Fruit fly (Drosophila melanogaster) whole organism, embryonic: Measurements from ENCODE around the gene Shmt.

ENCODE experiments used
- Atf6 ChIP-seq: fragments of 200-800 bp; sonication (Bioruptor generic); IDR thresholded peaks from 2 replicates; pipeline ENCODE4 v1.3.6; 2022; ENCODE audit warnings: missing biosample characterization, missing genetic modification characterization
- Bgb ChIP-seq: fragments of 200-800 bp; sonication (Bioruptor generic); IDR thresholded peaks from 2 replicates; pipeline ENCODE4 v1.3.6; 2022; ENCODE audit warnings: missing biosample characterization, missing genetic modification characterization; ENCODE audit not compliant: partially characterized antibody
- CG10959 ChIP-seq: fragments of 200-800 bp; sonication (Bioruptor generic); IDR thresholded peaks from 2 replicates; pipeline ENCODE4 v1.3.6; 2022; ENCODE audit warnings: missing biosample characterization, missing genetic modification characterization
- CG11456 ChIP-seq: fragments of 200-800 bp; sonication (Bioruptor generic); IDR thresholded peaks from 3 replicates; pipeline ENCODE4 v1.3.6; 2022; ENCODE audit warnings: missing biosample characterization, missing genetic modification characterization
- CG11504 ChIP-seq: fragments of 200-800 bp; sonication (Bioruptor generic); optimal IDR thresholded peaks from 3 replicates; lab custom pipeline; 2019; ENCODE audit warnings: missing biosample characterization, mild to moderate bottlenecking, missing genetic modification characterization, moderate library complexity
- CG12769 ChIP-seq: fragments of 200-800 bp; sonication (Bioruptor generic); optimal IDR thresholded peaks from 2 replicates; lab custom pipeline; 2019; ENCODE audit warnings: missing biosample characterization, mild to moderate bottlenecking, missing genetic modification characterization, moderate library complexity
- CG13424 ChIP-seq: fragments of 200-800 bp; sonication (Bioruptor generic); optimal IDR thresholded peaks from 2 replicates; lab custom pipeline; 2019; ENCODE audit warnings: missing biosample characterization, mild to moderate bottlenecking, missing genetic modification characterization, moderate library complexity
- CG1529 ChIP-seq: fragments of 200-800 bp; sonication (Bioruptor generic); optimal IDR thresholded peaks from 3 replicates; lab custom pipeline; 2018; ENCODE audit warnings: missing biosample characterization, missing genetic modification characterization
- CG16813 ChIP-seq: fragments of 200-800 bp; sonication (Bioruptor generic); IDR thresholded peaks from 3 replicates; pipeline ENCODE4 v1.3.6; 2022; ENCODE audit warnings: missing biosample characterization, missing genetic modification characterization; ENCODE audit not compliant: partially characterized antibody
- CG18262 ChIP-seq: fragments of 200-800 bp; optimal IDR thresholded peaks from 3 replicates; lab custom pipeline; 2019; ENCODE audit warnings: missing biosample characterization, mild to moderate bottlenecking, missing genetic modification characterization, moderate library complexity
- CG2120 ChIP-seq: fragments of 200-800 bp; sonication (Bioruptor generic); optimal IDR thresholded peaks from 3 replicates; lab custom pipeline; 2016; ENCODE audit warnings: missing biosample characterization, missing genetic modification characterization
- CG2678 ChIP-seq: fragments of 200-800 bp; sonication (Bioruptor generic); optimal IDR thresholded peaks from 3 replicates; lab custom pipeline; 2019; ENCODE audit warnings: missing biosample characterization, mild to moderate bottlenecking, missing genetic modification characterization, moderate library complexity
- CG2712 ChIP-seq: fragments of 200-800 bp; optimal IDR thresholded peaks from 3 replicates; lab custom pipeline; 2019; ENCODE audit warnings: missing biosample characterization, mild to moderate bottlenecking, missing genetic modification characterization, moderate library complexity
- CG30403 ChIP-seq: fragments of 200-800 bp; sonication (Bioruptor generic); optimal IDR thresholded peaks from 3 replicates; lab custom pipeline; 2016; ENCODE audit warnings: missing biosample characterization, missing genetic modification characterization
- CG6689 ChIP-seq: fragments of 200-800 bp; sonication (Bioruptor generic); IDR thresholded peaks from 2 replicates; pipeline ENCODE4 v1.3.6; 2022; ENCODE audit warnings: missing biosample characterization, missing genetic modification characterization
- CG7839 ChIP-seq: fragments of 200-800 bp; sonication (Bioruptor generic); optimal IDR thresholded peaks from 3 replicates; lab custom pipeline; 2018; ENCODE audit warnings: missing biosample characterization, mild to moderate bottlenecking, missing genetic modification characterization, moderate library complexity
- CG8765 ChIP-seq: fragments of 200-800 bp; sonication (Bioruptor generic); IDR thresholded peaks from 2 replicates; pipeline ENCODE4 v1.3.6; 2022; ENCODE audit warnings: missing biosample characterization, missing genetic modification characterization
- CkIIα-i1 ChIP-seq: fragments of 200-800 bp; sonication (Bioruptor generic); IDR thresholded peaks from 2 replicates; pipeline ENCODE4 v1.3.6; 2022; ENCODE audit warnings: missing biosample characterization, missing genetic modification characterization
- Fer3 ChIP-seq: fragments of 200-800 bp; sonication (Bioruptor generic); optimal IDR thresholded peaks from 2 replicates; lab custom pipeline; 2018; ENCODE audit warnings: missing biosample characterization, mild to moderate bottlenecking, missing genetic modification characterization, moderate library complexity
- HLH4C ChIP-seq: fragments of 200-800 bp; sonication (Bioruptor generic); IDR thresholded peaks from 3 replicates; pipeline ENCODE4 v1.3.6; 2022; ENCODE audit warnings: missing biosample characterization, missing genetic modification characterization; ENCODE audit not compliant: partially characterized antibody
- HmgZ ChIP-seq: fragments of 200-800 bp; sonication (Bioruptor generic); optimal IDR thresholded peaks from 2 replicates; lab custom pipeline; 2018; ENCODE audit warnings: missing biosample characterization, mild to moderate bottlenecking, missing genetic modification characterization
- Jarid2 ChIP-seq: fragments of 200-800 bp; sonication (Bioruptor generic); optimal IDR thresholded peaks from 3 replicates; lab custom pipeline; 2017; ENCODE audit warnings: mild to moderate bottlenecking, missing biosample characterization, missing genetic modification reagents, missing genetic modification characterization
- MESR4 ChIP-seq: fragments of 200-800 bp; sonication (Bioruptor generic); optimal IDR thresholded peaks from 2 replicates; lab custom pipeline; 2018; ENCODE audit warnings: missing biosample characterization, mild to moderate bottlenecking, missing genetic modification characterization, moderate library complexity
- Oli ChIP-seq: fragments of 200-800 bp; sonication (Bioruptor generic); optimal IDR thresholded peaks from 2 replicates; lab custom pipeline; 2018; ENCODE audit warnings: missing biosample characterization, mild to moderate bottlenecking, missing genetic modification characterization, moderate library complexity
- Opbp ChIP-seq: fragments of 200-800 bp; sonication (Bioruptor generic); IDR thresholded peaks from 3 replicates; pipeline ENCODE4 v1.3.6; 2022; ENCODE audit warnings: missing biosample characterization, missing genetic modification characterization; ENCODE audit not compliant: partially characterized antibody
- PHDP ChIP-seq: fragments of 200-800 bp; sonication (Bioruptor generic); optimal IDR thresholded peaks from 3 replicates; lab custom pipeline; 2018; ENCODE audit warnings: missing biosample characterization, mild to moderate bottlenecking, missing genetic modification characterization, moderate library complexity
- Scr ChIP-seq: fragments of 200-800 bp; sonication (Bioruptor generic); IDR thresholded peaks from 2 replicates; pipeline ENCODE4 v1.3.6; 2022; ENCODE audit warnings: missing biosample characterization, missing genetic modification characterization; ENCODE audit not compliant: partially characterized antibody
- Side ChIP-seq: fragments of 200-800 bp; sonication (Bioruptor generic); optimal IDR thresholded peaks from 2 replicates; lab custom pipeline; 2016; ENCODE audit warnings: missing biosample characterization, missing genetic modification characterization
- Sox102F ChIP-seq: fragments of 200-800 bp; sonication (Bioruptor generic); optimal IDR thresholded peaks from 2 replicates; lab custom pipeline; 2018; ENCODE audit warnings: missing biosample characterization, mild to moderate bottlenecking, missing genetic modification characterization, moderate library complexity
- bab2 ChIP-seq: fragments of 200-800 bp; sonication (Bioruptor generic); optimal IDR thresholded peaks from 2 replicates; lab custom pipeline; 2016; ENCODE audit warnings: missing biosample characterization, missing genetic modification characterization
- chif ChIP-seq, 2 experiments: fragments of 200-800 bp; sonication (Bioruptor generic); optimal IDR thresholded peaks; 3 replicates each; lab custom pipeline; 2016; ENCODE audit warnings: missing biosample characterization in 2 of 2, missing genetic modification characterization in 2 of 2
- dysf ChIP-seq: fragments of 200-800 bp; sonication (Bioruptor generic); IDR thresholded peaks from 3 replicates; pipeline ENCODE4 v1.3.6; 2022; ENCODE audit warnings: missing biosample characterization, missing genetic modification characterization
- grau ChIP-seq: fragments of 200-800 bp; optimal IDR thresholded peaks from 3 replicates; lab custom pipeline; 2019; ENCODE audit warnings: missing biosample characterization, mild to moderate bottlenecking, missing genetic modification characterization, moderate library complexity
- hb ChIP-seq: fragments of 200-800 bp; sonication (Bioruptor generic); IDR thresholded peaks from 3 replicates; pipeline ENCODE4 v1.3.6; 2022; ENCODE audit warnings: missing biosample characterization, missing genetic modification characterization; ENCODE audit not compliant: partially characterized antibody
- hkb ChIP-seq, 2 experiments: fragments of 200-800 bp in 1 of 2; fragments of >200 bp in 1 of 2; sonication (Bioruptor generic) in 1 of 2; IDR thresholded peaks in 1 of 2; optimal IDR thresholded peaks in 1 of 2; 2 replicates each; pipeline versions ENCODE4 v1.3.6 to Lab custom; 2017 to 2022; ENCODE audit warnings: missing biosample characterization in 1 of 2, missing genetic modification characterization in 1 of 2
- ind ChIP-seq: fragments of 200-800 bp; sonication (Bioruptor generic); optimal IDR thresholded peaks from 3 replicates; lab custom pipeline; 2016; ENCODE audit warnings: missing biosample characterization, missing genetic modification characterization
- lab ChIP-seq: fragments of 200-800 bp; sonication (Bioruptor generic); optimal IDR thresholded peaks from 3 replicates; lab custom pipeline; 2017; ENCODE audit warnings: missing biosample characterization, missing genetic modification characterization, mild to moderate bottlenecking, moderate library complexity, missing genetic modification reagents
- nmo ChIP-seq: fragments of 200-800 bp; sonication (Bioruptor generic); optimal IDR thresholded peaks from 2 replicates; lab custom pipeline; 2018; ENCODE audit warnings: missing biosample characterization, mild to moderate bottlenecking, missing genetic modification characterization, moderate library complexity
- otp ChIP-seq: fragments of 200-800 bp; sonication (Bioruptor generic); IDR thresholded peaks from 3 replicates; pipeline ENCODE4, ENCODE4 v1.3.6; 2022; ENCODE audit warnings: missing biosample characterization, missing genetic modification characterization
- phol ChIP-seq: fragments of 200-800 bp; sonication (Bioruptor generic); optimal IDR thresholded peaks from 3 replicates; lab custom pipeline; 2018; ENCODE audit warnings: missing biosample characterization, mild to moderate bottlenecking, missing genetic modification characterization, moderate library complexity
- pnt ChIP-seq: fragments of 200-800 bp; sonication (Bioruptor generic); optimal IDR thresholded peaks from 3 replicates; lab custom pipeline; 2016; ENCODE audit warnings: missing biosample characterization, missing genetic modification characterization
- row ChIP-seq: fragments of 200-800 bp; sonication (Bioruptor generic); IDR thresholded peaks from 3 replicates; pipeline ENCODE4 v1.3.6; 2022; ENCODE audit warnings: missing biosample characterization, missing genetic modification characterization
- sens ChIP-seq: fragments of 200-800 bp; sonication (Bioruptor generic); peaks from one replicate; lab custom pipeline; 2016; ENCODE audit warnings: missing biosample characterization, missing genetic modification characterization
- slbo ChIP-seq: fragments of 200-800 bp; sonication (Bioruptor generic); IDR thresholded peaks from 2 replicates; pipeline ENCODE4 v1.3.6; 2022; ENCODE audit warnings: missing biosample characterization, missing genetic modification characterization
- sob ChIP-seq: fragments of 200-800 bp; sonication (Bioruptor generic); IDR thresholded peaks from 2 replicates; pipeline ENCODE4 v1.3.6; 2022; ENCODE audit warnings: missing biosample characterization, missing genetic modification characterization
- tll ChIP-seq, 2 experiments: fragments of 200-800 bp in 1 of 2; fragments of >200 bp in 1 of 2; sonication (Bioruptor generic) in 1 of 2; optimal IDR thresholded peaks; 2 replicates each; lab custom pipeline; 2017 to 2019; ENCODE audit warnings: missing biosample characterization in 2 of 2, missing genetic modification characterization in 2 of 2, mild to moderate bottlenecking in 1 of 2, moderate library complexity in 1 of 2
- vvl ChIP-seq: fragments of 200-800 bp; sonication (Bioruptor generic); IDR thresholded peaks from 2 replicates; pipeline ENCODE4 v1.3.6; 2022; ENCODE audit warnings: missing biosample characterization, missing genetic modification characterization
- zen2 ChIP-seq: fragments of 200-800 bp; sonication (Bioruptor generic); IDR thresholded peaks from 3 replicates; pipeline ENCODE4 v1.3.6; 2022; ENCODE audit warnings: missing biosample characterization, missing genetic modification characterization; ENCODE audit not compliant: partially characterized antibody

Shmt gene

dm6 chrX:5923124-5923523 lies 6.5 kb upstream of the Shmt start (continued):
- peak; percentile 44; the same call in 1 of the 3 replicates for TF ChIP-seq hb
- no peak for TF ChIP-seq bab2 (GFP tag; lab: Kevin White, UChicago)
- 0 out of 2 replicates have a peak, but pooled peaks have one; percentile 10 for TF ChIP-seq CG10959 (GFP tag; lab: Robert Waterston, UW)
- TF ChIP-seq CG18262 (tag; lab: Kevin White, UChicago), result peak; percentile 16
- peak; percentile 34 for TF ChIP-seq CG30403
- TF ChIP-seq Side (GFP tag; lab: Kevin White, UChicago), result no peak
- peak in 1 of 2 experiments; percentile 1 for TF ChIP-seq chif (GFP tag; optimal IDR thresholded peaks at IDR 0.05; lab: Kevin White, UChicago)
- TF ChIP-seq dysf, result 0 out of 3 replicates have a peak, but pooled peaks have one; percentile 10
- no peak for TF ChIP-seq CG8765 (GFP tag; lab: Robert Waterston, UW)
- peak; percentile 37 for TF ChIP-seq Sox102F (GFP tag; lab: Kevin White, UChicago)
- no peak for TF ChIP-seq HmgZ (tag; lab: Kevin White, UChicago)
- TF ChIP-seq CkIIα-i1 (GFP tag; lab: Robert Waterston, UW), result no peak
- TF ChIP-seq CG2712, result peak; percentile 48
- TF ChIP-seq ind (GFP tag; lab: Kevin White, UChicago), result peak; percentile 16
- TF ChIP-seq MESR4 (GFP tag; lab: Kevin White, UChicago), result no peak
- peak; percentile 61; the same call in 2 of the 3 replicates for TF ChIP-seq row (GFP tag; lab: Robert Waterston, UW)
- TF ChIP-seq otp (GFP tag; lab: Robert Waterston, UW), result 0 out of 3 replicates have a peak, but pooled peaks have one; percentile 37
- peak; percentile 54; the same call in 1 of the 2 replicates for TF ChIP-seq Atf6 (GFP tag; lab: Robert Waterston, UW)
- TF ChIP-seq CG7839, result peak; percentile 48
- no peak for TF ChIP-seq hkb (optimal IDR thresholded peaks at IDR 0.05; lab: Kevin White, UChicago)
- TF ChIP-seq hkb (GFP tag; IDR thresholded peaks at IDR 0.05; lab: Robert Waterston, UW), result no peak
- no peak for TF ChIP-seq zen2 (GFP tag; lab: Robert Waterston, UW)
- peak; percentile 13 for TF ChIP-seq PHDP (tag; lab: Kevin White, UChicago)
- peak; percentile 37 for TF ChIP-seq CG2120 (GFP tag; lab: Kevin White, UChicago)
- peak; percentile 27 for TF ChIP-seq lab (GFP tag; lab: Kevin White, UChicago)
- peak; percentile 39 for TF ChIP-seq pnt (GFP tag; lab: Kevin White, UChicago)
- TF ChIP-seq Scr (GFP tag; lab: Robert Waterston, UW), result peak; percentile 27; the same call in 1 of the 2 replicates
- peak; percentile 55 for TF ChIP-seq slbo (GFP tag; lab: Robert Waterston, UW)
- no peak for TF ChIP-seq Opbp
- peak; percentile 3 for TF ChIP-seq phol
- peak; percentile 59 for TF ChIP-seq vvl (GFP tag; lab: Robert Waterston, UW)
- peak; percentile 33; the same call in 1 of the 3 replicates for TF ChIP-seq CG16813 (GFP tag; lab: Robert Waterston, UW)
- TF ChIP-seq CG11504, result peak; percentile 43
- TF ChIP-seq nmo (GFP tag; lab: Kevin White, UChicago), result peak; percentile 7
- TF ChIP-seq Oli (tag; lab: Kevin White, UChicago), result peak; percentile 24
- peak; percentile 8 for TF ChIP-seq Fer3 (tag; lab: Kevin White, UChicago)
- TF ChIP-seq CG11456 (GFP tag; lab: Robert Waterston, UW), result 0 out of 3 replicates have a peak, but pooled peaks have one; percentile 43
- peak; percentile 9; the same call in 1 of the 2 replicates for TF ChIP-seq sob
- no peak for TF ChIP-seq Bgb (GFP tag; lab: Robert Waterston, UW)
- TF ChIP-seq tll (GFP tag; optimal IDR thresholded peaks at IDR 0.05; lab: Kevin White, UChicago), result no peak
- TF ChIP-seq grau (tag; lab: Kevin White, UChicago), result peak; percentile 9
- TF ChIP-seq CG6689, result peak; percentile 33; the same call in 1 of the 2 replicates
- peak; percentile 66; the same call in 1 of the 3 replicates for TF ChIP-seq HLH4C
- TF ChIP-seq CG2678 (tag; lab: Kevin White, UChicago), result peak; percentile 20
- peak; percentile 31 for TF ChIP-seq CG12769 (tag; lab: Kevin White, UChicago)
- TF ChIP-seq Jarid2 (GFP tag; lab: Kevin White, UChicago), result no peak
- TF ChIP-seq CG1529, result no peak
- TF ChIP-seq sens (GFP tag; lab: Kevin White, UChicago), result peak; percentile 86
- TF ChIP-seq CG13424 (tag; lab: Kevin White, UChicago), result no peak
